Worm (Caenorhabditis elegans) whole organism, young adult: ENCODE results near the gene poml-4.
"Not testable (repeated sequence)": the region's sequence is repeated elsewhere in the genome, so short reads cannot be mapped to it uniquely, and the experiment has no call there.

ENCODE experiments used
- B0336.3 ChIP-seq: fragments of 200-800 bp; sonication (Bioruptor generic); IDR thresholded peaks from 2 replicates; pipeline ENCODE4 v1.3.6; 2022; ENCODE audit warnings: missing genetic modification characterization, missing compliant biosample characterization
- C17E4.6 ChIP-seq: fragments of 200-800 bp; sonication (Bioruptor generic); IDR thresholded peaks from 2 replicates; pipeline ENCODE4 v1.3.6; 2022; ENCODE audit warnings: missing genetic modification reagents, missing genetic modification characterization, missing compliant biosample characterization
- F10E7.11 ChIP-seq: sonication (generic microtip); optimal IDR thresholded peaks from 2 replicates; lab custom pipeline; 2017; ENCODE audit warnings: mild to moderate bottlenecking, missing genetic modification characterization, moderate library complexity, missing compliant biosample characterization
- F57C9.4 ChIP-seq: sonication (generic microtip); optimal IDR thresholded peaks from 2 replicates; lab custom pipeline; 2017; ENCODE audit warnings: mild to moderate bottlenecking, missing genetic modification characterization, missing compliant biosample characterization
- T07F8.4 ChIP-seq: sonication (generic microtip); optimal IDR thresholded peaks from 2 replicates; lab custom pipeline; 2016; ENCODE audit warnings: mild to moderate bottlenecking, missing genetic modification characterization, moderate library complexity, missing compliant biosample characterization
- Y53F4B.3 ChIP-seq: fragments of 200-800 bp; sonication (Bioruptor generic); IDR thresholded peaks from 2 replicates; pipeline ENCODE4 v1.3.6; 2022; ENCODE audit warnings: missing genetic modification reagents, missing genetic modification characterization, missing compliant biosample characterization
- ZK185.1 ChIP-seq: sonication (generic microtip); optimal IDR thresholded peaks from 2 replicates; lab custom pipeline; 2016; ENCODE audit warnings: mild to moderate bottlenecking, missing genetic modification characterization, missing compliant biosample characterization; ENCODE audit not compliant: poor library complexity, severe bottlenecking
- akir-1 ChIP-seq: fragments of 200-800 bp; sonication (Bioruptor generic); optimal IDR thresholded peaks from 2 replicates; lab custom pipeline; 2018; ENCODE audit warnings: mild to moderate bottlenecking, missing genetic modification characterization, moderate library complexity, missing compliant biosample characterization
- bed-2 ChIP-seq: fragments of 200-800 bp; sonication (Bioruptor generic); IDR thresholded peaks from 2 replicates; pipeline ENCODE4 v1.3.6; 2022; ENCODE audit warnings: missing genetic modification reagents, missing genetic modification characterization, missing compliant biosample characterization
- ccch-3 ChIP-seq: fragments of 200-800 bp; sonication (Bioruptor generic); optimal IDR thresholded peaks from 2 replicates; lab custom pipeline; 2018; ENCODE audit warnings: mild to moderate bottlenecking, missing genetic modification characterization, missing compliant biosample characterization
- cebp-1 ChIP-seq, 2 experiments: fragments of 200-800 bp in 1 of 2; sonication (Bioruptor generic) in 1 of 2; sonication (generic microtip) in 1 of 2; IDR thresholded peaks in 1 of 2; optimal IDR thresholded peaks in 1 of 2; 2 replicates each; pipeline versions ENCODE4 v1.3.6 to Lab custom; 2017 to 2022; ENCODE audit warnings: missing compliant biosample characterization in 2 of 2, missing genetic modification characterization in 2 of 2, mild to moderate bottlenecking in 1 of 2, missing genetic modification reagents in 1 of 2, moderate library complexity in 1 of 2
- ceh-40 ChIP-seq: fragments of 200-800 bp; sonication (Bioruptor generic); IDR thresholded peaks from 2 replicates; pipeline ENCODE4 v1.3.6; 2022; ENCODE audit warnings: missing genetic modification characterization, missing compliant biosample characterization
- ceh-79 ChIP-seq: sonication (generic microtip); optimal IDR thresholded peaks from 2 replicates; lab custom pipeline; 2017; ENCODE audit warnings: mild to moderate bottlenecking, missing genetic modification characterization, missing compliant biosample characterization
- dpl-1 ChIP-seq: fragments of 150-350 bp; optimal IDR thresholded peaks from 2 replicates; lab custom pipeline; 2014; ENCODE audit warnings: missing biosample characterization, missing genetic modification reagents, missing genetic modification characterization
- egl-18 ChIP-seq: fragments of 200-800 bp; sonication (Bioruptor generic); IDR thresholded peaks from 2 replicates; pipeline ENCODE4 v1.3.6; 2022; ENCODE audit warnings: missing genetic modification reagents, missing genetic modification characterization, missing compliant biosample characterization
- egrh-3 ChIP-seq: fragments of 200-800 bp; sonication (Bioruptor generic); IDR thresholded peaks from 2 replicates; pipeline ENCODE4 v1.3.6; 2022; ENCODE audit warnings: missing genetic modification reagents, missing genetic modification characterization, missing compliant biosample characterization
- gei-17 ChIP-seq: fragments of 200-800 bp; sonication (Bioruptor generic); optimal IDR thresholded peaks from 2 replicates; lab custom pipeline; 2018; ENCODE audit warnings: mild to moderate bottlenecking, missing genetic modification characterization, missing compliant biosample characterization
- him-1 ChIP-seq: sonication (generic microtip); optimal IDR thresholded peaks from 2 replicates; lab custom pipeline; 2016; ENCODE audit warnings: missing genotype, missing genetic modification reagents, missing genetic modification characterization, missing compliant biosample characterization
- hmg-1.2 ChIP-seq: fragments of 200-800 bp; sonication (Bioruptor generic); IDR thresholded peaks from 2 replicates; pipeline ENCODE4 v1.3.6; 2022; ENCODE audit warnings: missing genetic modification reagents, missing genetic modification characterization, missing compliant biosample characterization
- hmg-20 ChIP-seq: fragments of 200-800 bp; sonication (Bioruptor generic); IDR thresholded peaks from 2 replicates; pipeline ENCODE4 v1.3.6; 2022; ENCODE audit warnings: missing genetic modification reagents, missing genetic modification characterization, missing compliant biosample characterization
- lag-1 ChIP-seq: fragments of 200-800 bp; sonication (Bioruptor generic); IDR thresholded peaks from 2 replicates; pipeline ENCODE4 v1.3.6; 2022; ENCODE audit warnings: missing genetic modification reagents, missing genetic modification characterization, missing compliant biosample characterization
- let-607 ChIP-seq, 2 experiments: fragments of 200-800 bp in 1 of 2; sonication (Bioruptor generic) in 1 of 2; sonication (generic microtip) in 1 of 2; optimal IDR thresholded peaks; 2 replicates each; lab custom pipeline; 2016 to 2018; ENCODE audit warnings: mild to moderate bottlenecking in 2 of 2, missing compliant biosample characterization in 2 of 2, missing genetic modification characterization in 2 of 2, moderate library complexity in 2 of 2, missing genotype in 1 of 2
- madf-10 ChIP-seq: sonication (generic microtip); optimal IDR thresholded peaks from 2 replicates; lab custom pipeline; 2016; ENCODE audit warnings: mild to moderate bottlenecking, missing genetic modification characterization, missing compliant biosample characterization
- mes-4 ChIP-seq: sonication (generic microtip); optimal IDR thresholded peaks from 2 replicates; lab custom pipeline; 2016; ENCODE audit warnings: missing genotype, missing genetic modification characterization, missing compliant biosample characterization
- nfyb-1 ChIP-seq: fragments of 200-800 bp; sonication (Bioruptor generic); IDR thresholded peaks from 2 replicates; pipeline ENCODE4 v1.3.6; 2022; ENCODE audit warnings: missing genetic modification reagents, missing genetic modification characterization, missing compliant biosample characterization
- nhr-120 ChIP-seq: fragments of 200-800 bp; sonication (Bioruptor generic); IDR thresholded peaks from 2 replicates; pipeline ENCODE4 v1.3.6; 2022; ENCODE audit warnings: missing genetic modification characterization, missing compliant biosample characterization
- nhr-27 ChIP-seq: fragments of 200-800 bp; sonication (Bioruptor generic); optimal IDR thresholded peaks from 2 replicates; lab custom pipeline; 2018; ENCODE audit warnings: mild to moderate bottlenecking, missing genetic modification characterization, moderate library complexity, missing compliant biosample characterization
- nhr-80 ChIP-seq: sonication (generic microtip); optimal IDR thresholded peaks from 2 replicates; lab custom pipeline; 2016; ENCODE audit warnings: missing genetic modification characterization, missing compliant biosample characterization
- pbrm-1 ChIP-seq: fragments of 200-800 bp; sonication (Bioruptor generic); IDR thresholded peaks from 2 replicates; pipeline ENCODE4 v1.3.6; 2022; ENCODE audit warnings: missing genetic modification reagents, missing genetic modification characterization, missing compliant biosample characterization
- sea-2 ChIP-seq: fragments of 200-800 bp; sonication (Bioruptor generic); IDR thresholded peaks from 2 replicates; pipeline ENCODE4 v1.3.6; 2022; ENCODE audit warnings: missing genetic modification characterization, missing compliant biosample characterization
- ztf-18 ChIP-seq: sonication (generic microtip); optimal IDR thresholded peaks from 2 replicates; lab custom pipeline; 2016; ENCODE audit warnings: missing genotype, mild to moderate bottlenecking, missing genetic modification characterization, missing compliant biosample characterization
- ztf-3 ChIP-seq: fragments of 200-800 bp; sonication (Bioruptor generic); optimal IDR thresholded peaks from 2 replicates; lab custom pipeline; 2018; ENCODE audit warnings: mild to moderate bottlenecking, missing genetic modification characterization, missing compliant biosample characterization
- ztf-6 ChIP-seq: fragments of 200-800 bp; sonication (Bioruptor generic); IDR thresholded peaks from 2 replicates; pipeline ENCODE4 v1.3.6; 2022; ENCODE audit warnings: missing genetic modification reagents, missing genetic modification characterization, missing compliant biosample characterization

The poml-4 gene

DNA sequence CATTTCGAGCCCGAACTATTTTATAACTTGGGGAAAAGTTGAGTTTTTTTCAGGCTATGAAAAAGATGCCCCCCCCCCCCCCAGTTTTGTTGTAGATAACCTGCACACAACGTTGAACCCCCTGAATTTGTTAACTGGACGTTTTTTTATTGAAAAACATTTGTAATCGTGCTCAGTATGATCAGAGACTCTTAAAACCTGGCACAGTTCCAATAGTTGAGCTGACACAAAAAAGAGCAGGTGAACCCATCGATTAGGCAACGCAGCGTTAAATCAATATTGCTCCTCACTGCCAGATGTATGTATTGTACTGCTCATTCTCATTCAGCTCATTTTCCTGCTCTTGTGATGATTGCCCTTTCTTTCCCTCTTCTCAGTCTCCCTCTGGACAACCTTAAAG, 4.9 kb downstream of the poml-4 start, which contains the start of gene K05F6.12:
Gene K05F6.12 (plus strand): TSS at position 301 of the 400 bp plus-strand sequence.
- TF ChIP-seq dpl-1 (GFP tag; lab: Kevin White, UChicago) (no peak), lag-1 (GFP tag; lab: Robert Waterston, UW) (no peak), T07F8.4 (no peak), cebp-1 (GFP tag; IDR thresholded peaks at IDR 0.05; lab: Robert Waterston, UW) (no peak), cebp-1 (tag; optimal IDR thresholded peaks at IDR 0.05; lab: Kevin White, UChicago) (no peak), ztf-6 (GFP tag; lab: Robert Waterston, UW) (no peak)

DNA sequence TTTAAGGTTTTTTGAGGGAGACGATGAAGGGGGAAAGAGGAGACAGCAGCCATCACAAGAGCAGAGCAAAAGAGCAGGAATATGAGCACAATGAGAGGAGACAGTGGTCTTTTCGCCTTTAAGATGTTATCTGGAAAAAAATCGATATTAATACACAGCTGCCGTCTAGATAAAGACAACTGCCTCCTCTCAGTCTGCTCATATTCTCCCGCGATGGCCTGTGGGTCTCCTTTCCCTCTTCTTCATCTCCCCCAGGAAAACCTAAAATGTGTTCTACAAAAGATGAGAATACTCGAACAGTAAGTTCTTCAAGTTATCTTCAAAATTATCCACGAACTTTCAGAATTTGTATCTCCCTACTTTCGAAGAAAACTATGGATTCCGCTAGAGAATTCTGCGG, 9.8 kb downstream of the poml-4 start, which contains the start of the genes fbxb-52 and fbxb-51:
Gene fbxb-52 (minus strand): TSS at position 101 of the 400 bp plus-strand sequence.
Gene fbxb-51 (plus strand): TSS at position 212 of the 400 bp plus-strand sequence.
- TF ChIP-seq F57C9.4 (tag; lab: Kevin White, UChicago) (no peak), egrh-3 (no peak)

DNA sequence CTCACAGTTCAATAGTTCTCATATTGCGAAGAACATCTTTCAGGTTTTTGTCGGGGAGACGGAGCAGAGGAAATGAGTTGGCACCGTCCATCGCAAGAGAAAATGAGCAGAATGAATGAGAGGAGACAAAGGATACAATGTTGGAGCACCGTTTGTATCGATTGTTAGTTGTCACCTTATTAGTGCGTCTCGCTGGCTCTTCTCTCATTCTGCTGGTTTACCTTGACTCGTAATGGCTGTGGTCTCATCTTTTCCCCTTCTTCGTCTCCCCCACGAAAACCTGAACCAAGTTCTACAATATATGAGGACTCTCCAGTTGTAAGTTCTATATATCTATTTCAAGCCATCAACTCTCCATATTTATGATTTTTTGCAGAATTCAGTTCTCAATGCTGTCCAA, 15.5 kb downstream of the poml-4 start, which contains the start of the genes fbxb-54 and fbxb-50:
Gene fbxb-54 (minus strand): TSS at position 101 of the 400 bp plus-strand sequence.
Gene fbxb-50 (plus strand): TSS at position 227 of the 400 bp plus-strand sequence.
- not testable (repeated sequence) for TF ChIP-seq hmg-1.2 (GFP tag; lab: Robert Waterston, UW); madf-10; hmg-20

DNA sequence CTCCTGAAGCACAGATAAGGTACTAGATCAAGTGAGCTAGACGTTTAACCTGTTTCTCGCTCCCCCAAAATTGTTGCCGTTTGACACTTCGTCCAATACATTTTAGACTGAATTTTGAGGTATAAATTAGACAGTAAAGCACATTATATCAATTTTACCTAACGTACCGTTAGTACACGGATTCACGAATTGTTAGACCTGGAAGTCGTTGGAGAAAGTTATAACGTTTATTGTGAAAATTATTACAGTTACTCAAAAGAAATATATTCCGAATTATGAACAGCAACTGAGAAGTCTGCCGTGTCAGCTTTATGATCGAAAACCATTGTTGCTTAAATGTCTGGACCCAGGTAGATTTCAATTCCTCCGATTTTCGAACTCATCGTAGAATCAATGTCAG, 20.1 kb downstream of the poml-4 start:
- no peak for TF ChIP-seq gei-17 (GFP tag; lab: Kevin White, UChicago)
- TF ChIP-seq let-607 (tag; optimal IDR thresholded peaks at IDR 0.05; lab: Kevin White, UChicago): no peak

DNA sequence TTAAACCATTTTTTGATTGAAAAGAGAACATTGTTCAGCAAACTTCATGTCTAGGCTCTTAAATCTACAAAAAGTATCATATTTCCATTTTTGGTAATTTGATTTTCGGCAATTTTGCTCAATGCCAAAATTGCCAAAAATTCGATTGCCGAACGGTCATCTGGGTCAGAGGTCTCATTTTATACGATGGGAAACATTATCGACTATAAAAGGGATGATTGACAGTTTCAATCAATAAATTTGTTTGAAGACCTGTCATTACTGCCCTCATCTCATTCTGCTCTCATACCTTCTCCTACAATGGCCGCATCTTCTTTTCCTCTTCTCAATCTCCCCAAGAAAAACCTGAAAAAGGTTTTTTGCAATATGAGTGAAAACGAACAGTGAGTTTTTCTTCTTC, 21.1 kb downstream of the poml-4 start, which contains the start of gene K05F6.14:
Gene K05F6.14 (plus strand): TSS at position 301 of the 400 bp plus-strand sequence.
- TF ChIP-seq bed-2 (GFP tag; lab: Robert Waterston, UW): no peak
- no peak for TF ChIP-seq C17E4.6 (GFP tag; lab: Robert Waterston, UW)
- TF ChIP-seq ztf-3 (GFP tag; lab: Kevin White, UChicago): no peak
- TF ChIP-seq nhr-27 (tag; lab: Kevin White, UChicago): no peak
- TF ChIP-seq ccch-3: no peak
- TF ChIP-seq egl-18 (GFP tag; lab: Robert Waterston, UW): no peak
- TF ChIP-seq nfyb-1 (GFP tag; lab: Robert Waterston, UW): no peak
- no peak for TF ChIP-seq ceh-40 (GFP tag; lab: Robert Waterston, UW)
- TF ChIP-seq F10E7.11 (tag; lab: Kevin White, UChicago): no peak

DNA sequence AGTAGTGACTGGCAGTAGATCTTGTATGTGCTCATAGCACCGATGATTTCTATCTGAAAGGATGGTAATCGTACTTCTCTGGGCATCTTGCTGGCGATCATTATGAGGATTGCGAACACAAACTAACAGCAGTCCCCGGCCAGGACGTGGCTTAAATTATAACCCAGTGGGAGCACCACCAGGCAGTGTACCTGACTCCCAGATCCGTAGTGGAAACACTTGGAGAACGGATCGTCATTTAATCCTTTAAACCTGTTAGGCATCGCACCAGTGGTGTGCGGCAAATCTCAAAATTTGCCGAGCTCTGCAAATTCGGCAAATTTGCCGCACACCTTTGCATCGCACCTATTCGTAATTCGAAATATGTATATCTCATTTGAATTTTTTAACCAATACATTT, 26.9 kb downstream of the poml-4 start, which contains the start of gene K05F6.8:
Gene K05F6.8 (minus strand): TSS at position 101 of the 400 bp plus-strand sequence.
- TF ChIP-seq ztf-18 (tag; lab: Kevin White, UChicago) (no peak), ZK185.1 (no peak), B0336.3 (GFP tag; lab: Robert Waterston, UW) (no peak), pbrm-1 (no peak), ceh-79 (tag; lab: Kevin White, UChicago) (no peak), nhr-120 (GFP tag; lab: Robert Waterston, UW) (no peak), dpl-1 (GFP tag; lab: Kevin White, UChicago) (no peak), akir-1 (GFP tag; lab: Kevin White, UChicago) (no peak), nhr-80 (tag; lab: Kevin White, UChicago) (no peak), him-1 (tag; lab: Kevin White, UChicago) (no peak), sea-2 (GFP tag; lab: Robert Waterston, UW) (no peak), C17E4.6 (GFP tag; lab: Robert Waterston, UW) (no peak), mes-4 (no peak), Y53F4B.3 (no peak)
